Worm (Caenorhabditis elegans) whole organism, L3 larva: ENCODE results near the gene str-171.

ENCODE experiments used
- ama-1 ChIP-seq: fragments of 150-350 bp; optimal IDR thresholded peaks from 2 replicates; lab custom pipeline; 2018
- elt-1 ChIP-seq: fragments of 150-350 bp; optimal IDR thresholded peaks from 2 replicates; lab custom pipeline; 2014; ENCODE audit warnings: missing biosample characterization, missing genetic modification characterization
- fos-1 ChIP-seq: fragments of 150-350 bp; optimal IDR thresholded peaks from 2 replicates; lab custom pipeline; 2014; ENCODE audit warnings: missing biosample characterization, missing genetic modification characterization
- lin-39 ChIP-seq: fragments of 150-350 bp; optimal IDR thresholded peaks from 2 replicates; lab custom pipeline; 2018; ENCODE audit warnings: missing biosample characterization, missing genetic modification reagents, missing genetic modification characterization
- unc-39 ChIP-seq: sonication (generic microtip); optimal IDR thresholded peaks from 4 replicates; lab custom pipeline; 2017; ENCODE audit warnings: missing biosample characterization, missing genetic modification characterization
- unc-62 ChIP-seq: fragments of 150-350 bp; sonication (generic microtip); optimal IDR thresholded peaks from 4 replicates; lab custom pipeline; 2014; ENCODE audit warnings: missing biosample characterization, missing genetic modification reagents, missing genetic modification characterization
- zag-1 ChIP-seq: fragments of 150-350 bp; optimal IDR thresholded peaks from 2 replicates; lab custom pipeline; 2014; ENCODE audit warnings: missing biosample characterization, missing genetic modification characterization

ce11 chrV:15133812-15134211 is 1.5 kb upstream of the str-171 start:
- TF ChIP-seq elt-1 (tag; lab: Kevin White, UChicago) (no peak), zag-1 (tag; lab: Kevin White, UChicago) (no peak), lin-39 (tag; lab: Kevin White, UChicago) (no peak), unc-62 (GFP tag; lab: Kevin White, UChicago) (no peak), ama-1 (lab: Kevin White, UChicago) (no peak), fos-1 (tag; lab: Kevin White, UChicago) (no peak), unc-39 (tag; lab: Kevin White, UChicago) (no peak)
